Worm (Caenorhabditis elegans) whole organism, late embryonic: ENCODE results near the gene gst-1.

Experiments
- C38D4.7 ChIP-seq: fragments of 200-800 bp; sonication (Bioruptor generic); optimal IDR thresholded peaks from 2 replicates; lab custom pipeline; 2018; ENCODE audit warnings: mild to moderate bottlenecking, missing genetic modification characterization, moderate library complexity, missing compliant biosample characterization
- ceh-19 ChIP-seq: fragments of 200-800 bp; sonication (Bioruptor generic); optimal IDR thresholded peaks from 2 replicates; lab custom pipeline; 2018; ENCODE audit warnings: mild to moderate bottlenecking, missing genetic modification characterization, missing compliant biosample characterization
- ets-4 ChIP-seq: sonication (generic microtip); optimal IDR thresholded peaks from 2 replicates; lab custom pipeline; 2016; ENCODE audit warnings: missing genetic modification characterization, missing compliant biosample characterization
- hlh-30 ChIP-seq: sonication (generic microtip); optimal IDR thresholded peaks from 2 replicates; lab custom pipeline; 2017; ENCODE audit warnings: antibody characterized with exemption, missing genetic modification characterization, missing compliant biosample characterization; ENCODE audit not compliant: insufficient read depth
- lin-11 ChIP-seq: fragments of 200-800 bp; sonication (Bioruptor generic); optimal IDR thresholded peaks from 2 replicates; lab custom pipeline; 2018; ENCODE audit warnings: mild to moderate bottlenecking, missing genetic modification characterization, missing compliant biosample characterization
- pag-3 ChIP-seq: sonication (generic microtip); optimal IDR thresholded peaks from 2 replicates; lab custom pipeline; 2016; ENCODE audit warnings: missing compliant biosample characterization, missing genetic modification characterization, borderline replicate concordance
- pros-1 ChIP-seq: fragments of 150-350 bp; optimal IDR thresholded peaks from 2 replicates; lab custom pipeline; 2014; ENCODE audit warnings: missing biosample characterization, missing genetic modification reagents, missing genetic modification characterization

- no peak for TF ChIP-seq hlh-30 (tag; lab: Kevin White, UChicago)
- TF ChIP-seq pag-3 (tag; lab: Kevin White, UChicago) = no peak
- TF ChIP-seq ceh-19 = no peak
- TF ChIP-seq pros-1 (tag; lab: Kevin White, UChicago) = no peak
- no peak for TF ChIP-seq ets-4
- TF ChIP-seq lin-11 (tag; lab: Kevin White, UChicago) = no peak
- no peak for TF ChIP-seq C38D4.7
Measured at ce11 chrIII:9050600-9050999, 8.5 kb upstream of the gst-1 start, which contains the start of gene ikke-1.
